Worm (Caenorhabditis elegans): Measurements from ENCODE around the gene clec-178.

ce11 chrIV:5671325-5671724, 17.6 kb downstream of the clec-178 start:
- TF ChIP-seq dao-5 (tag; optimal IDR thresholded peaks at IDR 0.05): no peak
- no peak for TF ChIP-seq him-1 (tag; optimal IDR thresholded peaks at IDR 0.05)
